Worm (Caenorhabditis elegans) whole organism, midembryonic: ENCODE data around the gene pals-19.

Experiments used
- T22C8.4 ChIP-seq: fragments of 200-800 bp; sonication (Bioruptor generic); IDR thresholded peaks from 2 replicates; pipeline ENCODE4 v1.3.6; 2022; ENCODE audit warnings: missing genetic modification characterization, missing compliant biosample characterization
- cog-1 ChIP-seq: sonication (generic microtip); optimal IDR thresholded peaks from 2 replicates; lab custom pipeline; 2016; ENCODE audit warnings: missing genetic modification characterization, missing compliant biosample characterization
- flt-1 ChIP-seq: fragments of 200-800 bp; sonication (Bioruptor generic); IDR thresholded peaks from 2 replicates; pipeline ENCODE4 v1.3.6; 2022; ENCODE audit warnings: missing genetic modification characterization, missing compliant biosample characterization
- med-1 ChIP-seq: sonication (generic microtip); optimal IDR thresholded peaks from 2 replicates; lab custom pipeline; 2017; ENCODE audit warnings: missing genetic modification characterization, mild to moderate bottlenecking, missing compliant biosample characterization, antibody characterized with exemption, missing genetic modification reagents; ENCODE audit not compliant: insufficient read depth
- ref-1 ChIP-seq: fragments of 200-800 bp; sonication (Bioruptor generic); conservative IDR thresholded peaks from 2 replicates; pipeline ENCODE4 v1.3.6; 2022; ENCODE audit warnings: missing genetic modification reagents, missing genetic modification characterization, missing compliant biosample characterization
- tab-1 ChIP-seq: fragments of 200-800 bp; sonication (Bioruptor generic); IDR thresholded peaks from 2 replicates; pipeline ENCODE4 v1.3.6; 2022; ENCODE audit warnings: missing genetic modification characterization, missing compliant biosample characterization
- ztf-29 ChIP-seq: fragments of 200-800 bp; sonication (Bioruptor generic); IDR thresholded peaks from 2 replicates; pipeline ENCODE4 v1.3.6; 2022; ENCODE audit warnings: missing genetic modification reagents, missing genetic modification characterization, missing compliant biosample characterization

ce11 chrIII:1409139-1409538, 7.4 kb downstream of the pals-19 start, which contains the start of gene Y82E9BR.22:
- TF ChIP-seq tab-1 (GFP tag; lab: Robert Waterston, UW) (no peak), med-1 (no peak), ztf-29 (GFP tag; lab: Robert Waterston, UW) (no peak), T22C8.4 (GFP tag; lab: Robert Waterston, UW) (no peak), ref-1 (GFP tag; lab: Robert Waterston, UW) (no peak), flt-1 (GFP tag; lab: Robert Waterston, UW) (no peak), cog-1 (tag; lab: Kevin White, UChicago) (no peak)
